Fruit fly (Drosophila melanogaster): Measurements from ENCODE around the gene CG2217.
A peak's percentile ranks its signal among the peaks of the same experiment; 100 is the strongest.

The CG2217 gene

dm6 chr3R:30450224-30450623 is 27.5 kb upstream of the CG2217 start (continued):
- TF ChIP-seq Hr3 (GFP tag; optimal IDR thresholded peaks at IDR 0.05), result peak; percentile 34
- TF ChIP-seq pb (GFP tag; optimal IDR thresholded peaks at IDR 0.05), result peak; percentile 3
- TF ChIP-seq grn (GFP tag; optimal IDR thresholded peaks at IDR 0.05), result no peak
- peak; percentile 57 for TF ChIP-seq exex (tag; optimal IDR thresholded peaks at IDR 0.05)
- TF ChIP-seq disco-r (GFP tag; optimal IDR thresholded peaks at IDR 0.05), result peak; percentile 82
- peak; percentile 78 for TF ChIP-seq bcd (GFP tag; optimal IDR thresholded peaks at IDR 0.05)
- peak; percentile 49 for TF ChIP-seq dmrt11E (tag; optimal IDR thresholded peaks at IDR 0.05)
- no peak for TF ChIP-seq stwl (tag; optimal IDR thresholded peaks at IDR 0.05)
- TF ChIP-seq vnd (GFP tag; IDR thresholded peaks at IDR 0.05; ENCODE audit: partially characterized antibody), result no peak
- peak; percentile 30 for TF ChIP-seq CG17912 (GFP tag; optimal IDR thresholded peaks at IDR 0.05)
- peak; percentile 49 for TF ChIP-seq CG8359 (GFP tag; optimal IDR thresholded peaks at IDR 0.05; ENCODE audit: borderline replicate concordance)
- peak; percentile 75 for TF ChIP-seq zfh1 (GFP tag; IDR thresholded peaks at IDR 0.05)
- no peak for TF ChIP-seq eve (GFP tag; optimal IDR thresholded peaks at IDR 0.05)
- TF ChIP-seq odd (GFP tag; optimal IDR thresholded peaks at IDR 0.05), result peak; percentile 73
- TF ChIP-seq phol (tag; optimal IDR thresholded peaks at IDR 0.05), result no peak
- peak; percentile 80; the same call in 1 of the 2 replicates for TF ChIP-seq Rfx (GFP tag; IDR thresholded peaks at IDR 0.05)
- TF ChIP-seq CG17359 (tag; optimal IDR thresholded peaks at IDR 0.05), result peak; percentile 79
- TF ChIP-seq Ada2b (GFP tag; IDR thresholded peaks at IDR 0.05), result peak; percentile 51; the same call in 1 of the 2 replicates
- TF ChIP-seq CG4282 (GFP tag; optimal IDR thresholded peaks at IDR 0.05), result peak; percentile 5
- TF ChIP-seq CG7963 (GFP tag; IDR thresholded peaks at IDR 0.05; ENCODE audit: partially characterized antibody), result no peak
- TF ChIP-seq CG13775 (GFP tag; optimal IDR thresholded peaks at IDR 0.05), result peak; percentile 59
- peak; percentile 65; the same call in 1 of the 2 replicates for TF ChIP-seq Adf1 (GFP tag; IDR thresholded peaks at IDR 0.05)
- peak; percentile 71 for TF ChIP-seq ERR (GFP tag; optimal IDR thresholded peaks at IDR 0.05)
- TF ChIP-seq NC2β (GFP tag; optimal IDR thresholded peaks at IDR 0.05), result peak; percentile 84
- TF ChIP-seq CG3726 (GFP tag; IDR thresholded peaks at IDR 0.05), result peak; percentile 89
- no peak for TF ChIP-seq Dip2 (GFP tag; IDR thresholded peaks at IDR 0.05)
- peak; percentile 27; the same call in 1 of the 2 replicates for TF ChIP-seq Dref (GFP tag; IDR thresholded peaks at IDR 0.05)
- TF ChIP-seq CG4854 (GFP tag; optimal IDR thresholded peaks at IDR 0.05), result peak; percentile 79
- TF ChIP-seq gsb-n (tag; optimal IDR thresholded peaks at IDR 0.05), result peak; percentile 78
- peak; percentile 58 for TF ChIP-seq sqz (GFP tag; optimal IDR thresholded peaks at IDR 0.05)
- peak; percentile 12 for TF ChIP-seq CG10274 (GFP tag; optimal IDR thresholded peaks at IDR 0.05)
- TF ChIP-seq Hr78 (GFP tag; optimal IDR thresholded peaks at IDR 0.05), result no peak
- 0 out of 2 replicates have a peak, but pooled peaks have one; percentile 4 for TF ChIP-seq CG9932 (GFP tag; IDR thresholded peaks at IDR 0.05)
- peak; percentile 87 for TF ChIP-seq CG10654 (GFP tag; optimal IDR thresholded peaks at IDR 0.05)
- TF ChIP-seq Lim3 (GFP tag; IDR thresholded peaks at IDR 0.05), result no peak
- TF ChIP-seq da (GFP tag; optimal IDR thresholded peaks at IDR 0.05), result peak; percentile 64
- peak; percentile 16 for TF ChIP-seq B-H2 (GFP tag; optimal IDR thresholded peaks at IDR 0.05)
- TF ChIP-seq Abd-B (GFP tag; optimal IDR thresholded peaks at IDR 0.05), result no peak
- TF ChIP-seq CG31441 (GFP tag; IDR thresholded peaks at IDR 0.05), result no peak; the same call in none of the 2 replicates
- TF ChIP-seq ap (GFP tag; IDR thresholded peaks at IDR 0.05), result no peak
- peak; percentile 25 for TF ChIP-seq Xbp1 (GFP tag; optimal IDR thresholded peaks at IDR 0.05)
- TF ChIP-seq tap (tag; optimal IDR thresholded peaks at IDR 0.05), result peak; percentile 52
- no peak; the same call in 1 of the 2 replicates for TF ChIP-seq chm (GFP tag; IDR thresholded peaks at IDR 0.05)
- peak; percentile 65 for TF ChIP-seq CG31388 (GFP tag; optimal IDR thresholded peaks at IDR 0.05)
- no peak for TF ChIP-seq gfzf (GFP tag; optimal IDR thresholded peaks at IDR 0.05)
- peak; percentile 29 for TF ChIP-seq CG7839 (tag; optimal IDR thresholded peaks at IDR 0.05)
- no peak for TF ChIP-seq lola (GFP tag; optimal IDR thresholded peaks at IDR 0.05)
- TF ChIP-seq CHES-1-like (GFP tag; optimal IDR thresholded peaks at IDR 0.05), result peak; percentile 80
- TF ChIP-seq CG1647 (GFP tag; optimal IDR thresholded peaks at IDR 0.05), result peak; percentile 87
- TF ChIP-seq E2f2 (GFP tag; IDR thresholded peaks at IDR 0.05), result peak; percentile 66
